Worm (Caenorhabditis elegans): ENCODE results near the gene tsct-1.

The tsct-1 gene

ce11 chrX:12476412-12476811 lies 42.5 kb downstream of the tsct-1 start:
- TF ChIP-seq egl-27 (tag; optimal IDR thresholded peaks at IDR 0.05), result no peak
- TF ChIP-seq sem-4 (tag; optimal IDR thresholded peaks at IDR 0.05), result no peak
- no peak for TF ChIP-seq aly-2 (tag; optimal IDR thresholded peaks at IDR 0.05)
- no peak for TF ChIP-seq unc-55 (GFP tag; optimal IDR thresholded peaks at IDR 0.05)
- TF ChIP-seq nhr-129 (tag; optimal IDR thresholded peaks at IDR 0.05), result no peak
- TF ChIP-seq zag-1 (tag; optimal IDR thresholded peaks at IDR 0.05), result no peak
- no peak for TF ChIP-seq ZK546.5 (tag; optimal IDR thresholded peaks at IDR 0.05)
- TF ChIP-seq ztf-1 (GFP tag; conservative IDR thresholded peaks at IDR 0.05), result no peak
- TF ChIP-seq dmd-4 (tag; optimal IDR thresholded peaks at IDR 0.05), result no peak
- no peak for TF ChIP-seq nhr-11 (tag; optimal IDR thresholded peaks at IDR 0.05)
- TF ChIP-seq Y55F3AM.14 (GFP tag; optimal IDR thresholded peaks at IDR 0.05), result no peak
- no peak for TF ChIP-seq snpc-4 (tag; optimal IDR thresholded peaks at IDR 0.05)
- no peak for TF ChIP-seq elt-3 (tag; optimal IDR thresholded peaks at IDR 0.05)
- TF ChIP-seq elt-1 (tag; optimal IDR thresholded peaks at IDR 0.05), result no peak
- TF ChIP-seq nhr-237 (tag; optimal IDR thresholded peaks at IDR 0.05), result no peak

ce11 chrX:12477341-12477740 lies 43.4 kb downstream of the tsct-1 start, which contains the start of gene F45E6.1:
Gene F45E6.1, minus strand, starts transcription at chrX:12477441.
- TF ChIP-seq ZK546.5 (tag; optimal IDR thresholded peaks at IDR 0.05) (no peak), gmeb-1 (tag; optimal IDR thresholded peaks at IDR 0.05) (no peak), nhr-23 (tag; optimal IDR thresholded peaks at IDR 0.05) (no peak), sma-9 (GFP tag; optimal IDR thresholded peaks at IDR 0.05) (no peak), sma-9 (tag; optimal IDR thresholded peaks at IDR 0.05) (no peak), elt-3 (tag; optimal IDR thresholded peaks at IDR 0.05) (no peak), nhr-12 (tag; optimal IDR thresholded peaks at IDR 0.05) (no peak), nhr-6 (tag; optimal IDR thresholded peaks at IDR 0.05) (no peak), peb-1 (tag; optimal IDR thresholded peaks at IDR 0.05) (no peak), nhr-77 (tag; optimal IDR thresholded peaks at IDR 0.05) (no peak), zag-1 (tag; optimal IDR thresholded peaks at IDR 0.05) (no peak), aly-2 (tag; optimal IDR thresholded peaks at IDR 0.05) (no peak), crh-2 (tag; optimal IDR thresholded peaks at IDR 0.05) (no peak), lin-13 (GFP tag; optimal IDR thresholded peaks at IDR 0.05) (no peak), Y55F3AM.14 (GFP tag; optimal IDR thresholded peaks at IDR 0.05) (no peak), nhr-10 (tag; optimal IDR thresholded peaks at IDR 0.05) (no peak), elt-1 (tag; optimal IDR thresholded peaks at IDR 0.05) (no peak), ceh-16 (tag; optimal IDR thresholded peaks at IDR 0.05) (no peak), lsy-2 (tag; optimal IDR thresholded peaks at IDR 0.05) (no peak)

- TF ChIP-seq snpc-4 (tag; optimal IDR thresholded peaks at IDR 0.05) (no peak), unc-62 (GFP tag; optimal IDR thresholded peaks at IDR 0.05) (no peak), ztf-4 (tag; optimal IDR thresholded peaks at IDR 0.05) (no peak), ceh-16 (tag; optimal IDR thresholded peaks at IDR 0.05) (no peak), mab-5 (tag; optimal IDR thresholded peaks at IDR 0.05) (no peak), nhr-6 (tag; optimal IDR thresholded peaks at IDR 0.05) (no peak), nhr-129 (tag; optimal IDR thresholded peaks at IDR 0.05) (no peak), ZK546.5 (tag; optimal IDR thresholded peaks at IDR 0.05) (no peak), sem-4 (tag; optimal IDR thresholded peaks at IDR 0.05) (no peak), C34F6.9 (tag; optimal IDR thresholded peaks at IDR 0.05) (no peak), sma-9 (GFP tag; optimal IDR thresholded peaks at IDR 0.05) (no peak), sma-9 (tag; optimal IDR thresholded peaks at IDR 0.05) (no peak)
Measured at ce11 chrX:12478465-12478864, 44.6 kb downstream of the tsct-1 start.

ce11 chrX:12479027-12479426 lies 45.1 kb downstream of the tsct-1 start:
- TF ChIP-seq peb-1 (tag; optimal IDR thresholded peaks at IDR 0.05) (no peak), lin-11 (tag; optimal IDR thresholded peaks at IDR 0.05) (no peak), crh-2 (tag; optimal IDR thresholded peaks at IDR 0.05) (no peak), egl-27 (tag; optimal IDR thresholded peaks at IDR 0.05) (no peak), F13H6.1 (tag; optimal IDR thresholded peaks at IDR 0.05) (no peak), ama-1 (optimal IDR thresholded peaks at IDR 0.05) (no peak), Y55F3AM.14 (GFP tag; optimal IDR thresholded peaks at IDR 0.05) (no peak), fos-1 (tag; optimal IDR thresholded peaks at IDR 0.05) (no peak), nhr-11 (tag; optimal IDR thresholded peaks at IDR 0.05) (no peak), unc-55 (GFP tag; optimal IDR thresholded peaks at IDR 0.05) (no peak), alr-1 (tag; optimal IDR thresholded peaks at IDR 0.05) (no peak), nhr-23 (tag; optimal IDR thresholded peaks at IDR 0.05) (no peak), nhr-129 (tag; optimal IDR thresholded peaks at IDR 0.05) (no peak), zag-1 (tag; optimal IDR thresholded peaks at IDR 0.05) (no peak), unc-62 (GFP tag; optimal IDR thresholded peaks at IDR 0.05) (no peak), mbf-1 (tag; optimal IDR thresholded peaks at IDR 0.05) (no peak), gmeb-1 (tag; optimal IDR thresholded peaks at IDR 0.05) (no peak), lin-13 (GFP tag; optimal IDR thresholded peaks at IDR 0.05) (no peak), nhr-77 (tag; optimal IDR thresholded peaks at IDR 0.05) (no peak), ztf-4 (tag; optimal IDR thresholded peaks at IDR 0.05) (no peak)
